Fruit fly (Drosophila melanogaster) Kc167 (cell line): Measurements from ENCODE around the gene CG44090.

Source experiments
- Myc ChIP-seq: fragments of >200 bp; optimal IDR thresholded peaks from 2 replicates; lab custom pipeline; 2017; ENCODE audit warnings: missing external identifiers
- Sin3A ChIP-seq: fragments of >200 bp; optimal IDR thresholded peaks from 2 replicates; lab custom pipeline; 2018; ENCODE audit warnings: missing external identifiers
- h ChIP-seq: fragments of >200 bp; optimal IDR thresholded peaks from 3 replicates; lab custom pipeline; 2018; ENCODE audit warnings: missing external identifiers
- insv ChIP-seq: fragments of >200 bp; optimal IDR thresholded peaks from 3 replicates; lab custom pipeline; 2018; ENCODE audit warnings: missing external identifiers
- psq ChIP-seq: fragments of >200 bp; optimal IDR thresholded peaks from 2 replicates; lab custom pipeline; 2017; ENCODE audit warnings: missing external identifiers

dm6 chr3R:17481262-17481661 lies 47.0 kb upstream of the CG44090 start:
- TF ChIP-seq Myc (no peak), h (lab: Kevin White, UChicago) (no peak), psq (lab: Kevin White, UChicago) (no peak), Sin3A (no peak), insv (lab: Kevin White, UChicago) (no peak)
